Worm (Caenorhabditis elegans): ENCODE data around the gene srt-31.

Gene srt-31

ce11 chrV:438094-438493, 34.6 kb upstream of the srt-31 start, which contains the start of gene B0554.1:
Gene B0554.1 (plus strand): TSS chrV:438394.
- TF ChIP-seq peb-1 (tag; optimal IDR thresholded peaks at IDR 0.05) (no peak), nhr-129 (tag; optimal IDR thresholded peaks at IDR 0.05) (no peak), F13H6.1 (tag; optimal IDR thresholded peaks at IDR 0.05) (no peak), nhr-23 (tag; optimal IDR thresholded peaks at IDR 0.05) (no peak), nhr-77 (tag; optimal IDR thresholded peaks at IDR 0.05) (no peak), sma-9 (GFP tag; optimal IDR thresholded peaks at IDR 0.05) (no peak), sma-9 (tag; optimal IDR thresholded peaks at IDR 0.05) (no peak), blmp-1 (tag; optimal IDR thresholded peaks at IDR 0.05; ENCODE audit: insufficient read depth) (no peak), snpc-4 (tag; optimal IDR thresholded peaks at IDR 0.05) (no peak), unc-55 (GFP tag; optimal IDR thresholded peaks at IDR 0.05) (no peak), zag-1 (tag; optimal IDR thresholded peaks at IDR 0.05) (no peak)

- TF ChIP-seq aly-2 (tag; optimal IDR thresholded peaks at IDR 0.05) = no peak
These were observed 33.4 kb upstream of the srt-31 start for ce11 chrV:439183-439749.

ce11 chrV:440923-441322, 31.8 kb upstream of the srt-31 start, which contains the start of gene B0554.7:
Gene B0554.7 (minus strand): TSS chrV:441023.
- TF ChIP-seq zag-1 (tag; optimal IDR thresholded peaks at IDR 0.05) = no peak
- no peak for TF ChIP-seq blmp-1 (tag; optimal IDR thresholded peaks at IDR 0.05; ENCODE audit: insufficient read depth)
- TF ChIP-seq ztf-1 (GFP tag; conservative IDR thresholded peaks at IDR 0.05) = no peak
- TF ChIP-seq C34F6.9 (tag; optimal IDR thresholded peaks at IDR 0.05) = no peak
- TF ChIP-seq lin-13 (GFP tag; optimal IDR thresholded peaks at IDR 0.05) = no peak
- TF ChIP-seq sem-4 (tag; optimal IDR thresholded peaks at IDR 0.05) = no peak
- TF ChIP-seq nhr-10 (tag; optimal IDR thresholded peaks at IDR 0.05) = no peak
- no peak for TF ChIP-seq fos-1 (tag; optimal IDR thresholded peaks at IDR 0.05)
- no peak for TF ChIP-seq nhr-237 (tag; optimal IDR thresholded peaks at IDR 0.05)
- no peak for TF ChIP-seq unc-62 (GFP tag; optimal IDR thresholded peaks at IDR 0.05)
- TF ChIP-seq egl-27 (tag; optimal IDR thresholded peaks at IDR 0.05) = no peak
- no peak for TF ChIP-seq skn-1 (tag; optimal IDR thresholded peaks at IDR 0.05)
- TF ChIP-seq ceh-82 (tag; optimal IDR thresholded peaks at IDR 0.05) = no peak
- TF ChIP-seq nhr-77 (tag; optimal IDR thresholded peaks at IDR 0.05) = no peak
- TF ChIP-seq unc-39 (tag; optimal IDR thresholded peaks at IDR 0.05) = no peak
- TF ChIP-seq F13H6.1 (tag; optimal IDR thresholded peaks at IDR 0.05) = no peak
- no peak for TF ChIP-seq unc-55 (GFP tag; optimal IDR thresholded peaks at IDR 0.05)
- TF ChIP-seq nhr-6 (tag; optimal IDR thresholded peaks at IDR 0.05) = no peak
- TF ChIP-seq Y55F3AM.14 (GFP tag; optimal IDR thresholded peaks at IDR 0.05) = no peak
- no peak for TF ChIP-seq sma-3 (GFP tag; optimal IDR thresholded peaks at IDR 0.05)

DNA sequence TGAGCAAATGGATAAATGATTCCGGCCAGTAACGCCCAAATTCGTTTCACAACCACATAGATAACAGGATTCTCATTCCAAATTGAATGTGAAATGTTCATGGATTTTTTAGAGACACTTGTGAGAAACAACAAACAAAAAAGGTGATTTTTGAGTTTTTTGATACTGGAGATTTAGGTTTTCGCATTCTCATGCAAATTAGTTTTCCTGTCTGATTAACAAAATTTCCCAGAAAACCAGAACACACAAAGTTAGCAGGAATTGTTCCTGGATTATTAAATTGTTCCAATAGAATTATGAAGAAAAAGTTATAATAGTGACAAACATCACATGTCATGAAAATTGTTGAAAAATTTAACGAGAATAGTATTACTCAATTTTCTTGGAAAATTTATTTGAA, 29.5 kb upstream of the srt-31 start, which contains the start of gene srh-33:
Gene srh-33 (minus strand): TSS at position 101 of the 400 bp plus-strand sequence.
- TF ChIP-seq sem-4 (tag; optimal IDR thresholded peaks at IDR 0.05) (no peak), nhr-237 (tag; optimal IDR thresholded peaks at IDR 0.05) (no peak), ceh-82 (tag; optimal IDR thresholded peaks at IDR 0.05) (no peak), lin-39 (tag; optimal IDR thresholded peaks at IDR 0.05) (no peak), nhr-12 (tag; optimal IDR thresholded peaks at IDR 0.05) (no peak), F13H6.1 (tag; optimal IDR thresholded peaks at IDR 0.05) (no peak), unc-39 (tag; optimal IDR thresholded peaks at IDR 0.05) (no peak), nhr-129 (tag; optimal IDR thresholded peaks at IDR 0.05) (no peak), nhr-11 (tag; optimal IDR thresholded peaks at IDR 0.05) (no peak), lin-13 (GFP tag; optimal IDR thresholded peaks at IDR 0.05) (no peak), ztf-11 (tag; optimal IDR thresholded peaks at IDR 0.05) (no peak)

DNA sequence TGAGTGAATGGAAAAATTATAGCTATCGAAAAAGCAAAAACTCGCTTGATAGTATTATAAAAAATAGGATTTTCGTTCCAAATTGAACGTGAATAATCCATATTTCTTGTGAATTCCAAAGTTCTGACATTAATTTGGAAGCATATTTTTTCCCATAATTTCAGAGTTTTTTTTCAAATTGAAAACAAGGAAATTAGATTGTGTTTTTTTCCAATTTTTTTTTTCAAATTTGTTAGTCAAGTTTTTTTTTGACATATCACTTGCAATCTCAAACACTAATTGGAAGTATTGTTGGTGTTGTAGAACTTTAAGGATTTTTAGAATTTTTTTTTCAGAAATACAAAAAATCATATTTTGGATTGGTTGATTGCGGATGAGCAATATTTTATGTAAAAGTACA, 26.1 kb upstream of the srt-31 start, which contains the start of gene srh-34:
Gene srh-34 (minus strand): TSS at position 101 of the 400 bp plus-strand sequence.
- TF ChIP-seq ceh-16 (tag; optimal IDR thresholded peaks at IDR 0.05) (no peak), nhr-23 (tag; optimal IDR thresholded peaks at IDR 0.05) (no peak), dmd-4 (tag; optimal IDR thresholded peaks at IDR 0.05) (no peak), peb-1 (tag; optimal IDR thresholded peaks at IDR 0.05) (no peak), nhr-10 (tag; optimal IDR thresholded peaks at IDR 0.05) (no peak), ztf-1 (GFP tag; conservative IDR thresholded peaks at IDR 0.05) (no peak)
